Fruit fly (Drosophila melanogaster): ENCODE data around the gene PlexB.

- TF ChIP-seq Dll (optimal IDR thresholded peaks at IDR 0.05) = no peak
- no peak for TF ChIP-seq EcR (GFP tag; optimal IDR thresholded peaks at IDR 0.05)
- no peak for TF ChIP-seq usp (GFP tag; optimal IDR thresholded peaks at IDR 0.05)
- no peak for TF ChIP-seq psq (optimal IDR thresholded peaks at IDR 0.05)
- no peak for TF ChIP-seq CG8478 (optimal IDR thresholded peaks at IDR 0.05)
Measured at dm6 chr4:76157-76556, 32.6 kb upstream of the PlexB start.

Measured in whole organism.